Worm (Caenorhabditis elegans) whole organism, L1 larva: ENCODE data around the gene F47B7.3.

ENCODE experiments used
- C16A3.4 ChIP-seq: fragments of 150-350 bp; optimal IDR thresholded peaks from 2 replicates; lab custom pipeline; 2014; ENCODE audit warnings: missing biosample characterization, missing genetic modification characterization
- aha-1 ChIP-seq: fragments of 150-350 bp; optimal IDR thresholded peaks from 2 replicates; lab custom pipeline; 2014; ENCODE audit warnings: missing biosample characterization, missing genetic modification characterization
- blmp-1 ChIP-seq: fragments of 150-350 bp; optimal IDR thresholded peaks from 2 replicates; lab custom pipeline; 2014; ENCODE audit warnings: missing biosample characterization, missing genetic modification characterization
- ceh-82 ChIP-seq, 3 experiments: fragments of 150-350 bp in 1 of 3; sonication (generic microtip) in 2 of 3; optimal IDR thresholded peaks; 2 replicates each; lab custom pipeline; 2014 to 2017; ENCODE audit warnings: missing biosample characterization in 3 of 3, missing genetic modification characterization in 3 of 3
- ceh-88 ChIP-seq: fragments of 200-800 bp; sonication (Bioruptor generic); IDR thresholded peaks from 2 replicates; pipeline ENCODE4 v1.3.6; 2022; ENCODE audit warnings: missing genetic modification characterization, missing compliant biosample characterization
- ces-1 ChIP-seq: fragments of 150-350 bp; optimal IDR thresholded peaks from 2 replicates; lab custom pipeline; 2014; ENCODE audit warnings: missing biosample characterization, missing genetic modification reagents, missing genetic modification characterization
- efl-3 ChIP-seq: fragments of 200-800 bp; sonication (Bioruptor generic); optimal IDR thresholded peaks from 2 replicates; lab custom pipeline; 2018; ENCODE audit warnings: mild to moderate bottlenecking, missing genetic modification characterization, missing compliant biosample characterization
- egl-13 ChIP-seq: sonication (generic microtip); optimal IDR thresholded peaks from 2 replicates; lab custom pipeline; 2016; ENCODE audit warnings: missing genotype, missing genetic modification reagents, missing genetic modification characterization, missing compliant biosample characterization
- elt-2 ChIP-seq: sonication (generic microtip); optimal IDR thresholded peaks from 2 replicates; lab custom pipeline; 2016; ENCODE audit warnings: missing genetic modification characterization, mild to moderate bottlenecking, inconsistent platforms, missing compliant biosample characterization, missing genetic modification reagents
- elt-3 ChIP-seq, 6 experiments: fragments of 150-350 bp in 1 of 6; sonication (generic microtip); optimal IDR thresholded peaks; 2 replicates each; lab custom pipeline; 2017 to 2018; ENCODE audit warnings: missing biosample characterization in 6 of 6, missing genetic modification characterization in 6 of 6, inconsistent platforms in 1 of 6
- ets-5 ChIP-seq: fragments of 200-800 bp; sonication (Bioruptor generic); IDR thresholded peaks from 2 replicates; pipeline ENCODE4 v1.3.6; 2022; ENCODE audit warnings: missing genetic modification characterization, missing compliant biosample characterization
- fkh-4 ChIP-seq: sonication (generic microtip); optimal IDR thresholded peaks from 2 replicates; lab custom pipeline; 2016; ENCODE audit warnings: missing compliant biosample characterization, missing genetic modification characterization, borderline replicate concordance
- grh-1 ChIP-seq: fragments of 200-800 bp; sonication (Bioruptor generic); IDR thresholded peaks from 2 replicates; pipeline ENCODE4 v1.3.6; 2022; ENCODE audit warnings: missing genetic modification reagents, missing genetic modification characterization, missing compliant biosample characterization
- hlh-17 ChIP-seq: fragments of 200-800 bp; sonication (Bioruptor generic); optimal IDR thresholded peaks from 2 replicates; lab custom pipeline; 2018; ENCODE audit warnings: missing genetic modification characterization, mild to moderate bottlenecking, missing compliant biosample characterization, moderate library complexity, borderline replicate concordance
- hpl-2 ChIP-seq: fragments of 150-350 bp; optimal IDR thresholded peaks from 2 replicates; lab custom pipeline; 2014; ENCODE audit warnings: missing biosample characterization, missing genetic modification reagents, missing genetic modification characterization
- irx-1 ChIP-seq: sonication (generic microtip); optimal IDR thresholded peaks from 2 replicates; lab custom pipeline; 2016; ENCODE audit warnings: missing genetic modification characterization, missing compliant biosample characterization
- isw-1 ChIP-seq: fragments of 200-800 bp; sonication (Bioruptor generic); IDR thresholded peaks from 2 replicates; pipeline ENCODE4 v1.3.6; 2022; ENCODE audit warnings: missing genetic modification characterization, missing compliant biosample characterization
- lin-14 ChIP-seq: fragments of 200-800 bp; sonication (Bioruptor generic); optimal IDR thresholded peaks from 2 replicates; lab custom pipeline; 2018; ENCODE audit warnings: mild to moderate bottlenecking, missing genetic modification characterization, moderate library complexity, missing compliant biosample characterization
- lin-35 ChIP-seq, 2 experiments: fragments of 150-350 bp; optimal IDR thresholded peaks; 2 replicates each; lab custom pipeline; 2014; ENCODE audit warnings: missing biosample characterization in 2 of 2, missing genetic modification characterization in 2 of 2, missing genetic modification reagents in 2 of 2
- lsy-2 ChIP-seq, 2 experiments: fragments of 150-350 bp; optimal IDR thresholded peaks; 2 replicates each; lab custom pipeline; 2014; ENCODE audit warnings: missing biosample characterization in 2 of 2, missing genetic modification characterization in 2 of 2
- mab-9 ChIP-seq: fragments of 200-800 bp; sonication (Bioruptor generic); IDR thresholded peaks from 2 replicates; pipeline ENCODE4 v1.3.6; 2022; ENCODE audit warnings: missing genetic modification reagents, missing genetic modification characterization, missing compliant biosample characterization
- mef-2 ChIP-seq: fragments of 150-350 bp; optimal IDR thresholded peaks from 2 replicates; lab custom pipeline; 2014; ENCODE audit warnings: missing biosample characterization, missing genetic modification characterization
- nhr-19 ChIP-seq: fragments of 200-800 bp; sonication (Bioruptor generic); conservative IDR thresholded peaks from 2 replicates; pipeline ENCODE4 v1.3.6; 2022; ENCODE audit warnings: missing genetic modification characterization, missing compliant biosample characterization
- nhr-20 ChIP-seq: sonication (generic microtip); optimal IDR thresholded peaks from 2 replicates; lab custom pipeline; 2016; ENCODE audit warnings: mild to moderate bottlenecking, missing genetic modification characterization, missing compliant biosample characterization
- nhr-28 ChIP-seq: fragments of 150-350 bp; optimal IDR thresholded peaks from 2 replicates; lab custom pipeline; 2014; ENCODE audit warnings: missing biosample characterization, missing genetic modification characterization
- nhr-71 ChIP-seq: sonication (generic microtip); optimal IDR thresholded peaks from 2 replicates; lab custom pipeline; 2016; ENCODE audit warnings: mild to moderate bottlenecking, missing genetic modification characterization, moderate library complexity, missing compliant biosample characterization
- nhr-84 ChIP-seq: sonication (generic microtip); optimal IDR thresholded peaks from 2 replicates; lab custom pipeline; 2017; ENCODE audit warnings: missing biosample characterization, missing genetic modification characterization
- rnt-1 ChIP-seq: sonication (generic microtip); optimal IDR thresholded peaks from 2 replicates; lab custom pipeline; 2016; ENCODE audit warnings: mild to moderate bottlenecking, missing genetic modification characterization, moderate library complexity, missing compliant biosample characterization
- skn-1 ChIP-seq: fragments of 150-350 bp; optimal IDR thresholded peaks from 2 replicates; lab custom pipeline; 2014; ENCODE audit warnings: missing biosample characterization, missing genetic modification characterization
- snpc-4 ChIP-seq: fragments of 150-350 bp; optimal IDR thresholded peaks from 2 replicates; lab custom pipeline; 2014; ENCODE audit warnings: missing biosample characterization, missing genetic modification characterization
- sox-4 ChIP-seq: sonication (generic microtip); optimal IDR thresholded peaks from 2 replicates; lab custom pipeline; 2016; ENCODE audit warnings: missing genetic modification characterization, missing compliant biosample characterization
- sptf-1 ChIP-seq: fragments of 150-350 bp; optimal IDR thresholded peaks from 2 replicates; lab custom pipeline; 2014; ENCODE audit warnings: missing biosample characterization, missing genetic modification characterization
- sup-37 ChIP-seq: fragments of 200-800 bp; sonication (Bioruptor generic); optimal IDR thresholded peaks from 2 replicates; lab custom pipeline; 2018; ENCODE audit warnings: mild to moderate bottlenecking, missing genetic modification characterization, missing compliant biosample characterization
- swsn-7 ChIP-seq: sonication (generic microtip); optimal IDR thresholded peaks from 2 replicates; lab custom pipeline; 2016; ENCODE audit warnings: missing genetic modification characterization, missing compliant biosample characterization
- tlp-1 ChIP-seq: fragments of 150-350 bp; optimal IDR thresholded peaks from 2 replicates; lab custom pipeline; 2014; ENCODE audit warnings: missing biosample characterization, missing genetic modification characterization
- unc-62 ChIP-seq: fragments of 150-350 bp; optimal IDR thresholded peaks from 2 replicates; lab custom pipeline; 2014; ENCODE audit warnings: missing biosample characterization, missing genetic modification reagents, missing genetic modification characterization
- unc-86 ChIP-seq: sonication (generic microtip); optimal IDR thresholded peaks from 2 replicates; lab custom pipeline; 2016; ENCODE audit warnings: missing genetic modification characterization, missing compliant biosample characterization
- zag-1 ChIP-seq: fragments of 150-350 bp; optimal IDR thresholded peaks from 2 replicates; lab custom pipeline; 2014; ENCODE audit warnings: missing biosample characterization, missing genetic modification characterization

Gene F47B7.3

ce11 chrX:3742223-3742622, 22.0 kb downstream of the F47B7.3 start, which contains the start of gene fkh-2:
TSS of gene fkh-2 (minus strand) at chrX:3742323.
- TF ChIP-seq unc-86 (tag; lab: Kevin White, UChicago) (no peak), tlp-1 (tag; lab: Kevin White, UChicago) (no peak), ets-5 (GFP tag; lab: Robert Waterston, UW) (no peak), nhr-28 (tag; lab: Kevin White, UChicago) (no peak), ceh-88 (GFP tag; lab: Robert Waterston, UW) (no peak), sptf-1 (no peak), ceh-82 (tag; optimal IDR thresholded peaks at IDR 0.05; lab: Kevin White, UChicago) (no peak), mef-2 (tag; lab: Kevin White, UChicago) (no peak), nhr-20 (tag; lab: Kevin White, UChicago) (no peak), hlh-17 (no peak), grh-1 (GFP tag; lab: Robert Waterston, UW) (no peak), ces-1 (no peak), hpl-2 (GFP tag; lab: Kevin White, UChicago) (no peak), swsn-7 (tag; lab: Kevin White, UChicago) (no peak), lsy-2 (tag; optimal IDR thresholded peaks at IDR 0.05; lab: Kevin White, UChicago) (no peak)

- TF ChIP-seq tlp-1 (tag; lab: Kevin White, UChicago) (no peak), sup-37 (GFP tag; lab: Kevin White, UChicago) (no peak), zag-1 (tag; lab: Kevin White, UChicago) (no peak), grh-1 (GFP tag; lab: Robert Waterston, UW) (no peak), hlh-17 (no peak), ceh-82 (tag; optimal IDR thresholded peaks at IDR 0.05; lab: Kevin White, UChicago) (no peak), ces-1 (no peak), irx-1 (tag; lab: Kevin White, UChicago) (no peak), lin-14 (GFP tag; lab: Kevin White, UChicago) (no peak), nhr-28 (tag; lab: Kevin White, UChicago) (no peak), efl-3 (GFP tag; lab: Kevin White, UChicago) (no peak), nhr-19 (GFP tag; lab: Robert Waterston, UW) (no peak)
- TF ChIP-seq, all 84 proteins: peak for 0
Measured at ce11 chrX:3738617-3739016, 25.6 kb downstream of the F47B7.3 start.

ce11 chrX:3733732-3734131, 30.5 kb downstream of the F47B7.3 start, which contains the start of gene tag-18:
TSS of gene tag-18 (minus strand) at chrX:3734036.
- TF ChIP-seq nhr-84: no peak
- TF ChIP-seq nhr-71: no peak
- TF ChIP-seq C16A3.4 (tag; lab: Kevin White, UChicago): no peak
- no peak for TF ChIP-seq lin-35 (GFP tag; optimal IDR thresholded peaks at IDR 0.05; lab: Kevin White, UChicago)
- no peak for TF ChIP-seq rnt-1 (tag; lab: Kevin White, UChicago)
- TF ChIP-seq fkh-4 (tag; lab: Kevin White, UChicago): no peak
- TF ChIP-seq zag-1 (tag; lab: Kevin White, UChicago): no peak
- no peak for TF ChIP-seq snpc-4 (tag; lab: Kevin White, UChicago)
- TF ChIP-seq blmp-1 (tag; lab: Kevin White, UChicago): no peak
- no peak for TF ChIP-seq mab-9 (GFP tag; lab: Robert Waterston, UW)
- TF ChIP-seq unc-62 (GFP tag; lab: Kevin White, UChicago): no peak
- no peak for TF ChIP-seq unc-86 (tag; lab: Kevin White, UChicago)
- TF ChIP-seq elt-3 (tag; optimal IDR thresholded peaks at IDR 0.05; lab: Kevin White, UChicago): no peak
- TF ChIP-seq aha-1: no peak
- no peak for TF ChIP-seq egl-13 (tag; lab: Kevin White, UChicago)
- TF ChIP-seq sox-4 (tag; lab: Kevin White, UChicago): no peak
- no peak for TF ChIP-seq isw-1 (GFP tag; lab: Robert Waterston, UW)
- no peak for TF ChIP-seq skn-1 (tag; lab: Kevin White, UChicago)
- no peak for TF ChIP-seq elt-2 (tag; lab: Kevin White, UChicago)
